Worm (Caenorhabditis elegans): ENCODE results near the gene nsph-3.2.

The nsph-3.2 gene

ce11 chrIV:10116765-10117164 lies 4.1 kb downstream of the nsph-3.2 start:
- TF ChIP-seq pha-4 (GFP tag; IDR thresholded peaks at IDR 0.05) (no peak), pha-4 (tag; optimal IDR thresholded peaks at IDR 0.05) (no peak), F10B5.3 (tag; optimal IDR thresholded peaks at IDR 0.05) (no peak), aha-1 (tag) (peak; percentile 29), Y48G9A.11 (GFP tag; IDR thresholded peaks at IDR 0.05) (0 out of 2 replicates have a peak, but pooled peaks have one; percentile 23), lsy-2 (tag; optimal IDR thresholded peaks at IDR 0.05) (no peak)

- TF ChIP-seq fkh-10 (GFP tag; optimal IDR thresholded peaks at IDR 0.05) (no peak), nhr-237 (tag; optimal IDR thresholded peaks at IDR 0.05) (no peak), mes-2 (tag; optimal IDR thresholded peaks at IDR 0.05; ENCODE audit: poor library complexity, severe bottlenecking) (no peak), daf-19 (GFP tag; conservative IDR thresholded peaks at IDR 0.05) (no peak), ZK337.2 (GFP tag; IDR thresholded peaks at IDR 0.05) (no peak), lin-38 (GFP tag; IDR thresholded peaks at IDR 0.05) (no peak), lin-29 (GFP tag; IDR thresholded peaks at IDR 0.05) (no peak), egl-43 (GFP tag; IDR thresholded peaks at IDR 0.05) (no peak), mdl-1 (tag; optimal IDR thresholded peaks at IDR 0.05) (no peak), lin-1 (GFP tag; IDR thresholded peaks at IDR 0.05) (no peak), jun-1 (tag; optimal IDR thresholded peaks at IDR 0.05) (no peak)
Observed at ce11 chrIV:10122205-10122604, 9.5 kb downstream of the nsph-3.2 start, which contains the start of gene irld-21. Gene irld-21, minus strand, starts transcription at chrIV:10122305.

DNA sequence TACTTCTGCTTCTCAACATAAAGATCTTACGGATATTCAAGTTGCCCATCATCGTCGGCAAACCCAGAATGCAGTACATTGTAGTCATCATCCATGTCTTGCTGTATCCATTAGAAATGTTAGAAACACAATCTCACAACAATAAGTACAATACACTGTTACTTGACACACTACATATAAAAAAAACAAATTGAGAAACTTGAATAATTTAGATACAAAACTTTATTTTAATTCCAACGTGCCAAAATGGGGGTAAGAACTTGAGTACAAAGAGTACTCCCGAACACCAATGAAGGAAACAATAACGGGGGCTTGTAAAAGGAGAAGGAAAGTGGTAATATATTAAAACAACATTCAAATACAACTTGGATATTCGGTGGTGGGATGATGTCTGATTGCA lies 13.9 kb downstream of the nsph-3.2 start, which contains the start of gene ctf-18:
Gene ctf-18, minus strand, starts transcription at position 101 of the 400 bp plus-strand sequence.
- no peak for TF ChIP-seq R02D3.7 (tag; optimal IDR thresholded peaks at IDR 0.05)
- no peak for TF ChIP-seq ces-1 (GFP tag; optimal IDR thresholded peaks at IDR 0.05)
- peak; percentile 60 for TF ChIP-seq ama-1 (optimal IDR thresholded peaks at IDR 0.05)
- no peak for TF ChIP-seq pqm-1 (tag; optimal IDR thresholded peaks at IDR 0.05)
- TF ChIP-seq F49E8.2 (tag; optimal IDR thresholded peaks at IDR 0.05; ENCODE audit: borderline replicate concordance): no peak
- TF ChIP-seq nhr-11 (tag; optimal IDR thresholded peaks at IDR 0.05): no peak
- peak; percentile 43 for TF ChIP-seq aha-1 (tag)

DNA sequence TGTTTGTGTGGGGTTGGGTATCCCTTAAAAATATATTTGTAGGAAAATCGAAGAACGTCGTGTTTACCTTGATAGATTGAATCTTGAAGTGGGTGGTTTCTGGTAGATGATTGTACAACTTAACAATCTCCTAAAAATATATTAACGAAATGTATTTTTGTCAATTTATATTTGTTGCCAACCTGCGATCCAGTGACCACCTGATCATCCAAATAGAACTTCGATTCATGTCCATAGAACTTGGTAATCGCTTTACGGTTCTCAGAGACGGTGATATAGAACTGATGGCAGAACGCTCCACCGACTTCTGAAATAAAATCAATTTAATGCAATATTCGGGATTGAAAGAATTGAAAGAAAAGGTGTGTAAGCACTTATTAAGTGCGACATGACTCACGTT lies 15.8 kb downstream of the nsph-3.2 start:
- TF ChIP-seq egl-43 (GFP tag; IDR thresholded peaks at IDR 0.05): no peak
- TF ChIP-seq aha-1 (tag): peak; percentile 60

DNA sequence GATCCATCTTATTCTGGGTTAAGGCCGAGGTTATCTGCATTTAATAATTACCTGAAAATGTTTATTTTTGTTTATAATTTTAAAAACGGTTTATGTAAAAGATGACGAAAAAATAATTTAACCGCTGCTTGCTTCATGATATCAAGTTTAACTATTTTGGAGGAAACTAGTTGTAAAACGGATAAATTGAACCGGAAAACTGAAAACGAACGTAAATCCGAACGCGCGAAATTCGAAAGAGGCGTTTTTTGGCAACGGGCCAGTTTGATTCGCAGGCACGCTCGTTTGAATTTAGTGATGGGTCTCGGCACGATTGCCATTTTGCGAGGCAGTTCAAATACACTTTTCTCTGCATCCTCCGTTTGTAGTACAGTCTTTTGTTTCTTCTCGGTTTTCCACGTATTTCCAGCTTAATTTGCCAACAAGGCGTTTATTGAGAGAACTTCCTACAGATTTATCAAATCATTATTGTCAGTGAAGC lies 16.3 kb downstream of the nsph-3.2 start, which contains the start of the genes gtbp-1 and K08F4.3:
Gene gtbp-1, minus strand, starts transcription at position 51 of the 481 bp plus-strand sequence.
Gene K08F4.3, plus strand, starts transcription at position 352 of the 481 bp plus-strand sequence.
- no peak for TF ChIP-seq nhr-48 (tag; optimal IDR thresholded peaks at IDR 0.05)
- no peak for TF ChIP-seq F10B5.3 (tag; optimal IDR thresholded peaks at IDR 0.05)
- TF ChIP-seq spr-3 (GFP tag; optimal IDR thresholded peaks at IDR 0.05): no peak
- TF ChIP-seq nhr-237 (tag; optimal IDR thresholded peaks at IDR 0.05): no peak
- no peak for TF ChIP-seq mes-2 (tag; optimal IDR thresholded peaks at IDR 0.05; ENCODE audit: poor library complexity, severe bottlenecking)
- no peak for TF ChIP-seq attf-4 (tag; optimal IDR thresholded peaks at IDR 0.05)
- no peak for TF ChIP-seq skn-1 (tag; optimal IDR thresholded peaks at IDR 0.05)
- TF ChIP-seq fkh-10 (GFP tag; optimal IDR thresholded peaks at IDR 0.05): no peak
- no peak for TF ChIP-seq D1046.2 (GFP tag; IDR thresholded peaks at IDR 0.05)
- TF ChIP-seq daf-8 (GFP tag; IDR thresholded peaks at IDR 0.05): no peak
- TF ChIP-seq F37D6.2 (tag; optimal IDR thresholded peaks at IDR 0.05): no peak
- TF ChIP-seq nhr-11 (tag; optimal IDR thresholded peaks at IDR 0.05): peak; percentile 60
- no peak for TF ChIP-seq nhr-42 (GFP tag; IDR thresholded peaks at IDR 0.05)
- TF ChIP-seq ceh-28 (tag; optimal IDR thresholded peaks at IDR 0.05): no peak
- no peak for TF ChIP-seq daf-19 (GFP tag; conservative IDR thresholded peaks at IDR 0.05)
- TF ChIP-seq zag-1 (tag; optimal IDR thresholded peaks at IDR 0.05): no peak
- no peak for TF ChIP-seq pqm-1 (tag; optimal IDR thresholded peaks at IDR 0.05)
- no peak for TF ChIP-seq lin-15B (tag; optimal IDR thresholded peaks at IDR 0.05)
- no peak for TF ChIP-seq jun-1 (tag; optimal IDR thresholded peaks at IDR 0.05)
- TF ChIP-seq gei-8 (GFP tag; optimal IDR thresholded peaks at IDR 0.05): no peak
- TF ChIP-seq ZK337.2 (GFP tag; IDR thresholded peaks at IDR 0.05): no peak
- TF ChIP-seq zip-2 (tag; optimal IDR thresholded peaks at IDR 0.05): no peak
- no peak for TF ChIP-seq madf-5 (GFP tag; IDR thresholded peaks at IDR 0.05)
- TF ChIP-seq Y75B8A.6 (GFP tag; IDR thresholded peaks at IDR 0.05): no peak
- no peak for TF ChIP-seq dmd-6 (GFP tag; IDR thresholded peaks at IDR 0.05)
- TF ChIP-seq nhr-25 (tag; optimal IDR thresholded peaks at IDR 0.05; ENCODE audit: borderline replicate concordance, insufficient read depth): no peak
- TF ChIP-seq lin-38 (GFP tag; IDR thresholded peaks at IDR 0.05): no peak; the same call in 1 of the 2 replicates
- no peak for TF ChIP-seq lir-3 (tag; optimal IDR thresholded peaks at IDR 0.05)
- TF ChIP-seq lin-13 (GFP tag; optimal IDR thresholded peaks at IDR 0.05): peak; percentile 55
- peak; percentile 57 for TF ChIP-seq rbr-2 (tag; optimal IDR thresholded peaks at IDR 0.05)
